Worm (Caenorhabditis elegans): ENCODE measurements around the gene lcmt-1.

- TF ChIP-seq ceh-16 (tag; optimal IDR thresholded peaks at IDR 0.05) = no peak
- TF ChIP-seq F13H6.1 (tag; optimal IDR thresholded peaks at IDR 0.05) = no peak
- TF ChIP-seq nhr-25 (tag; optimal IDR thresholded peaks at IDR 0.05) = no peak
- no peak for TF ChIP-seq aly-2 (tag; optimal IDR thresholded peaks at IDR 0.05)
- TF ChIP-seq alr-1 (tag; optimal IDR thresholded peaks at IDR 0.05) = no peak
- no peak for TF ChIP-seq nhr-21 (tag; optimal IDR thresholded peaks at IDR 0.05)
- no peak for TF ChIP-seq nhr-12 (tag; optimal IDR thresholded peaks at IDR 0.05)
- TF ChIP-seq sma-9 (GFP tag; optimal IDR thresholded peaks at IDR 0.05) = no peak
- TF ChIP-seq sma-9 (tag; optimal IDR thresholded peaks at IDR 0.05) = no peak
- no peak for TF ChIP-seq unc-39 (tag; optimal IDR thresholded peaks at IDR 0.05)
These were observed 27.3 kb downstream of the lcmt-1 start, which contains the start of gene ckb-3 for ce11 chrIII:4370585-4370984.
